Worm (Caenorhabditis elegans) whole organism, young adult: ENCODE results near the gene sup-36.

Experiments
- B0261.1 ChIP-seq: sonication (generic microtip); optimal IDR thresholded peaks from 2 replicates; lab custom pipeline; 2016; ENCODE audit warnings: mild to moderate bottlenecking, missing genetic modification characterization, moderate library complexity, missing compliant biosample characterization
- F52B5.7 ChIP-seq: sonication (generic microtip); optimal IDR thresholded peaks from 2 replicates; lab custom pipeline; 2016; ENCODE audit warnings: mild to moderate bottlenecking, missing genetic modification characterization, missing compliant biosample characterization
- aptf-2 ChIP-seq: fragments of 200-800 bp; sonication (Bioruptor generic); conservative IDR thresholded peaks from 2 replicates; pipeline ENCODE4 v1.3.6; 2022; ENCODE audit warnings: missing genetic modification reagents, missing genetic modification characterization, missing compliant biosample characterization
- cebp-2 ChIP-seq: fragments of 200-800 bp; sonication (Bioruptor generic); IDR thresholded peaks from 2 replicates; pipeline ENCODE4 v1.3.6; 2022; ENCODE audit warnings: missing genetic modification characterization, missing compliant biosample characterization
- ceh-79 ChIP-seq: sonication (generic microtip); optimal IDR thresholded peaks from 2 replicates; lab custom pipeline; 2017; ENCODE audit warnings: mild to moderate bottlenecking, missing genetic modification characterization, missing compliant biosample characterization
- dpl-1 ChIP-seq: fragments of 150-350 bp; optimal IDR thresholded peaks from 2 replicates; lab custom pipeline; 2014; ENCODE audit warnings: missing biosample characterization, missing genetic modification reagents, missing genetic modification characterization
- let-607 ChIP-seq, 2 experiments: fragments of 200-800 bp in 1 of 2; sonication (Bioruptor generic) in 1 of 2; sonication (generic microtip) in 1 of 2; optimal IDR thresholded peaks; 2 replicates each; lab custom pipeline; 2016 to 2018; ENCODE audit warnings: mild to moderate bottlenecking in 2 of 2, missing compliant biosample characterization in 2 of 2, missing genetic modification characterization in 2 of 2, moderate library complexity in 2 of 2, missing genotype in 1 of 2
- pha-4 ChIP-seq: fragments of 150-350 bp; sonication (generic microtip); optimal IDR thresholded peaks from 2 replicates; lab custom pipeline; 2014; ENCODE audit warnings: missing biosample characterization, missing genetic modification reagents, missing genetic modification characterization
- xnd-1 ChIP-seq: sonication (generic microtip); optimal IDR thresholded peaks from 2 replicates; lab custom pipeline; 2016; ENCODE audit warnings: missing genotype, missing genetic modification reagents, missing genetic modification characterization, missing compliant biosample characterization
- ztf-18 ChIP-seq: sonication (generic microtip); optimal IDR thresholded peaks from 2 replicates; lab custom pipeline; 2016; ENCODE audit warnings: missing genotype, mild to moderate bottlenecking, missing genetic modification characterization, missing compliant biosample characterization
- ztf-6 ChIP-seq: fragments of 200-800 bp; sonication (Bioruptor generic); IDR thresholded peaks from 2 replicates; pipeline ENCODE4 v1.3.6; 2022; ENCODE audit warnings: missing genetic modification reagents, missing genetic modification characterization, missing compliant biosample characterization

DNA sequence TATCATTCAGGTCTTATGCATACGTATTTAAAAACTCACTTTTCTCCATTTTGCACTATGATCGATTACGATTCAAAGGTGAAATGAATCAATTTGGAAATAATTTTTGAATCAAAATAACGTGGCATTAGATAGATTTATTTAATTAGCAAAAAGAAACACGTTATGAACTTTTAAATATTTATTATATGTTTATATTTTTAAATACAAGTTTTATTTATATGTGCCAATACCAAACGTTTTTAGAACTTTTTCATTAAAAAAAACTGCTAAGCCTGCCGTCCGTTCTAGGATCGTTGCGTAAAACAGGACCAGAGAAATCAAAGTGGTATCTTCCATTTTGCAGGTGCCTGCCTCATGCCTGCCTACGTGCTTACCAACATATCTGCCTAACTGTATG is 4.2 kb upstream of the sup-36 start, which contains the start of gene F38A5.6:
- TF ChIP-seq let-607 (tag; optimal IDR thresholded peaks at IDR 0.05; lab: Kevin White, UChicago) (no peak), ztf-18 (tag; lab: Kevin White, UChicago) (no peak), pha-4 (tag; lab: Kevin White, UChicago) (no peak), F52B5.7 (tag; lab: Kevin White, UChicago) (no peak), cebp-2 (GFP tag; lab: Robert Waterston, UW) (no peak), xnd-1 (tag; lab: Kevin White, UChicago) (no peak), ceh-79 (tag; lab: Kevin White, UChicago) (no peak), ztf-6 (GFP tag; lab: Robert Waterston, UW) (no peak), B0261.1 (no peak), aptf-2 (GFP tag; lab: Robert Waterston, UW) (no peak), dpl-1 (GFP tag; lab: Kevin White, UChicago) (no peak)
